Fruit fly (Drosophila melanogaster) whole organism, embryonic: ENCODE measurements around the gene CG43163.

Experiments used
- B-H2 ChIP-seq: fragments of 200-800 bp; sonication (Bioruptor generic); optimal IDR thresholded peaks from 2 replicates; lab custom pipeline; 2018; ENCODE audit warnings: missing biosample characterization, mild to moderate bottlenecking, missing genetic modification characterization
- BEAF-32 ChIP-seq: fragments of 200-800 bp; sonication (Bioruptor generic); optimal IDR thresholded peaks from 3 replicates; lab custom pipeline; 2017; ENCODE audit warnings: missing biosample characterization, missing genetic modification characterization, mild to moderate bottlenecking, moderate library complexity, missing genetic modification reagents
- CG11723 ChIP-seq: fragments of 200-800 bp; sonication (Bioruptor generic); optimal IDR thresholded peaks from 2 replicates; lab custom pipeline; 2017; ENCODE audit warnings: missing biosample characterization, mild to moderate bottlenecking, missing genetic modification characterization
- CG15073 ChIP-seq: fragments of 200-800 bp; sonication (Bioruptor generic); optimal IDR thresholded peaks from 2 replicates; lab custom pipeline; 2016; ENCODE audit warnings: missing biosample characterization, missing genetic modification characterization
- CG1602 ChIP-seq: fragments of 200-800 bp; sonication (Bioruptor generic); optimal IDR thresholded peaks from 3 replicates; lab custom pipeline; 2016; ENCODE audit warnings: missing biosample characterization, missing genetic modification characterization
- CG34224 ChIP-seq: fragments of 200-800 bp; sonication (Bioruptor generic); IDR thresholded peaks from 3 replicates; pipeline ENCODE4 v1.3.6; 2022; ENCODE audit warnings: missing biosample characterization, missing genetic modification characterization; ENCODE audit not compliant: partially characterized antibody
- Hr39 ChIP-seq: fragments of >200 bp; optimal IDR thresholded peaks from 2 replicates; lab custom pipeline; 2017
- NC2α ChIP-seq: fragments of 200-800 bp; sonication (Bioruptor generic); optimal IDR thresholded peaks from 2 replicates; lab custom pipeline; 2016; ENCODE audit warnings: missing biosample characterization, missing genetic modification characterization
- Oaz ChIP-seq: fragments of 200-800 bp; sonication (Bioruptor generic); IDR thresholded peaks from 2 replicates; pipeline ENCODE4 v1.3.6; 2022; ENCODE audit warnings: missing biosample characterization, missing genetic modification characterization
- crc ChIP-seq: fragments of 200-800 bp; sonication (Bioruptor generic); optimal IDR thresholded peaks from 2 replicates; lab custom pipeline; 2016; ENCODE audit warnings: missing biosample characterization, missing genetic modification characterization
- onecut ChIP-seq: fragments of 200-800 bp; sonication (Bioruptor generic); IDR thresholded peaks from 2 replicates; pipeline ENCODE4 v1.3.6; 2022; ENCODE audit warnings: missing biosample characterization, missing genetic modification characterization
- sob ChIP-seq: fragments of 200-800 bp; sonication (Bioruptor generic); IDR thresholded peaks from 2 replicates; pipeline ENCODE4 v1.3.6; 2022; ENCODE audit warnings: missing biosample characterization, missing genetic modification characterization
- tup ChIP-seq: fragments of 200-800 bp; sonication (Bioruptor generic); optimal IDR thresholded peaks from 2 replicates; lab custom pipeline; 2016; ENCODE audit warnings: missing biosample characterization, mild to moderate bottlenecking, missing genetic modification characterization, moderate library complexity

DNA sequence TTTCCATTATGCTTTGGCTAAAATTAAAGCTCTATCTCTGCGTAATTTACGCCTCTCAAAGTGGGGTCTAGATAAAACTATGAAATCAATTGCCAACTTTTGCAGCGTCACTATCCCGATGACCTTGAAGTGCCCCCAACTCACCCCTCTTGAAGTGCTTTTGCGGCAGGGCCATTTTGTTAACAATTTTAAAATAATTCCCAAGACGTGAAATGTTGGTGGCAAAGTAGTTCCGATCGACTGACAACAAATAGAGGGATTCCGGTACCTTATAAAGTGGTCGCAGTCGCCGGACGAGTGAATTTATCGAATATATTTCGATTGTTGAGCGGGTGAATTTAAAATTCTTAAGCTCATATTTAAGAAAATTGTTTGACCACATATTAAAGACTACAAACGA lies 16.3 kb upstream of the CG43163 start, which contains the start of gene GstO2:
- TF ChIP-seq Oaz = no peak
- TF ChIP-seq CG15073 (GFP tag; lab: Kevin White, UChicago) = no peak
- TF ChIP-seq NC2α (GFP tag; lab: Kevin White, UChicago) = no peak
- TF ChIP-seq onecut = no peak
- TF ChIP-seq CG34224 = peak; percentile 42; the same call in 1 of the 3 replicates
- peak; percentile 44 for TF ChIP-seq BEAF-32 (GFP tag; lab: Kevin White, UChicago)
- no peak for TF ChIP-seq Hr39 (lab: Kevin White, UChicago)
- no peak for TF ChIP-seq tup (GFP tag; lab: Kevin White, UChicago)
- no peak for TF ChIP-seq crc (GFP tag; lab: Kevin White, UChicago)
- TF ChIP-seq sob (GFP tag; lab: Robert Waterston, UW) = no peak
- TF ChIP-seq CG1602 = no peak
- TF ChIP-seq CG11723 = no peak
- no peak for TF ChIP-seq B-H2
